Worm (Caenorhabditis elegans): ENCODE results near the gene tag-234.

tag-234 gene

DNA sequence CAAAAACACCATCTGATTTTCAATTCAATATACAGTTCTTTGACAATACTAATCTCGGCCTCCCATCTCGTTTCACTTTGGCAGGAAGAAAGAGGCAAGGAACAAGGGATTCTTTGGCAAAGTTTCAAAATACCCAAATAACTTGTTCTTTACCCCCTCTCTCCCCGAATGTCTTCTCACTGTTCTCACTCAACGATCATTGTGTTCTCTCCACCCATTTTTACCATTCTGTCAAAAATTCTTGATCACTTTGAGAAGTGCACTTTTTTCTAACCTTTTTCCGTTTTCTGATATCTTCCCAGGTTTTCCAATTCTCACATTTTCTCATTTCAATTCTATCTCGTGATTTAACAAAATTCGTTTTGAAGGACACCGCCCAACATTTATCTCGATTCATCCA lies 9.9 kb upstream of the tag-234 start, which contains the start of gene H41C03.1:
Gene H41C03.1, plus strand, starts transcription at position 301 of the 400 bp plus-strand sequence.
- TF ChIP-seq F13H6.1 (tag; optimal IDR thresholded peaks at IDR 0.05) (no peak), unc-62 (GFP tag; optimal IDR thresholded peaks at IDR 0.05) (no peak), lin-39 (tag; optimal IDR thresholded peaks at IDR 0.05) (no peak), Y55F3AM.14 (GFP tag; optimal IDR thresholded peaks at IDR 0.05) (no peak), C34F6.9 (tag; optimal IDR thresholded peaks at IDR 0.05) (no peak), nhr-21 (tag; optimal IDR thresholded peaks at IDR 0.05) (no peak), ztf-11 (tag; optimal IDR thresholded peaks at IDR 0.05) (no peak), peb-1 (tag; optimal IDR thresholded peaks at IDR 0.05) (no peak), ztf-1 (GFP tag; conservative IDR thresholded peaks at IDR 0.05) (no peak), unc-39 (tag; optimal IDR thresholded peaks at IDR 0.05) (no peak), lin-11 (tag; optimal IDR thresholded peaks at IDR 0.05) (no peak), mdl-1 (tag; optimal IDR thresholded peaks at IDR 0.05) (no peak), nhr-237 (tag; optimal IDR thresholded peaks at IDR 0.05) (no peak), nhr-11 (tag; optimal IDR thresholded peaks at IDR 0.05) (no peak), nhr-25 (tag; optimal IDR thresholded peaks at IDR 0.05) (no peak), fos-1 (tag; optimal IDR thresholded peaks at IDR 0.05) (no peak)

DNA sequence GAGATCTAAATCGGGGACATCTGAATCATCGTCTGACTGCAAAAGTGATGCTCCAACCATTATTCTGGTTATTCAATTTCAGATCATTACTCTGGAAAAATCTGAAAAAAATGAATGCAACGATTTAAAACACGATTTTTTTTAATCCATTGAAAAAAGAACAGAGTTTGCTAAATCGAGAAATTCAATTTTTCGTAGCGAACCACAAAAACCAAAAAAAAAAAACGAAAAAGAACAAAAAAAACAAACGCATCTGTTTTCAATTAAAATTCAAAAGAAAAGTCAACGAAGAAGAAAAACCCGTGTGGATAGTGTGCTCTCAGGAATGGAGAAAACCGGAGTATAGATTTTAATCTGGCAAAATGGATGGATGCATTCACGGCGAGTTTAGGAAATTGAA lies 5.7 kb upstream of the tag-234 start, which contains the start of gene F55C12.4:
Gene F55C12.4, minus strand, starts transcription at position 101 of the 400 bp plus-strand sequence.
- no peak for TF ChIP-seq nhr-11 (tag; optimal IDR thresholded peaks at IDR 0.05)
- no peak for TF ChIP-seq C34F6.9 (tag; optimal IDR thresholded peaks at IDR 0.05)

DNA sequence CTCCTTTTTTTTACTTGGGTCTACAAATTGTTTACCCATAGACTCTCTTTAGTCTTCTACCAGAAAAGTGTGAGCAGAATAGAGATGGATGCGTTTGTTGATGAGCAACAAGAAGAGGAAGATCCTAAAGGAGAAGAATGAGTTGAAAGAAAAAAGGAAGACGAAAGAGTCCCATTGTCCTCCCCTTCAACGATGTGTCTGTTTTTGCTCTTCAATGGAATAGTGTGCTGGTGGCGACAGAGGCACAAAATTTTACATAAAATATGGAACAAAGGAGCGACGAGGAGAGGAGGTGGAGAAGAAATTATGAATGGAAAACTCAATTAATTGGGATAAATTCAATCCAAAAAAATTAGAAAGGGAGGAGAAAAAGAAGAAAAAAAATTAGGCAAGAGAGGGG lies 3.4 kb upstream of the tag-234 start:
- no peak for TF ChIP-seq F13H6.1 (tag; optimal IDR thresholded peaks at IDR 0.05)
- TF ChIP-seq egl-27 (tag; optimal IDR thresholded peaks at IDR 0.05): no peak
- TF ChIP-seq ztf-4 (tag; optimal IDR thresholded peaks at IDR 0.05): no peak
- TF ChIP-seq lin-11 (tag; optimal IDR thresholded peaks at IDR 0.05): no peak

DNA sequence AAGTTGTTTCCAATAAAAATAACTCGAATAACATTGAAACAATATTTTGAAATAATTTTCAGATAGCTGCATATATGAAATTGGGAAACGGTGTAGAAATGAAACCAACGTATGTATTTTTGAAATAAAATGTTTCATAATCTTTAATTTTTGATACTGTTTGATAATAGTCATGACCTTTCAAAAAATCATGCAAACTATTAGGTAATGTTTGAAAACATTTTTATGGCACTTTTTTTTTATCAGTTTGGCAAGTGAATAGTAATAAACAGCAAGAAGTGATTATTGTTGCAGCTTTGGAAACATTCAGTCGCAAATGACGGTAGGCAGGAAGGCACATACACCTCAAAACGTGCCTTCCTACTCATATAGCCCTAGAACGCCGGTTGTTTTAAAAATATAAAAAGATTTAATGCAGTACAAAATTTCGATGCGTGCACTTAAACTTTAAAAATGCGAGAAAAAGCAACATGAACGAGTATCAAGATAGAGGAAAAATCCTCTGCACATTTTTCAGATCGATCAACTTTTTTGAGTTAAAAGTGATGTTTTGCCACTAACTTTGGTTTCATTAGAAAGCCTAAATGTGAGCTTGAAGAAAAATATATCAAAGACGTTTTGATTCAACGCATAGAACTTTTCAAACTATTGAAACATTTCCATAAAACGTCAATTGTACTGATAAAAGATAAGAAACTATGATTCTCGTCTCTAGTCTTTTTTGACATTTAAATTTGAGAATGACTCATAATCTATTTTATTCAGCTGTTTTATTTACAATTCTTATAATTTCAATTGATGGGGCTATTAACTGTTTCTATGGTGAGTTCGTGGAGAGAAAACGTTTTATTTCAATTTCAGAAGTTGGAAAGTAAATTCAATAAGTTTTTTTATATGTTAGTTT lies 1.7 kb downstream of the tag-234 start, which contains the start of gene F55C12.19:
Gene F55C12.19, plus strand, starts transcription at position 735 of the 904 bp plus-strand sequence.
- TF ChIP-seq fos-1 (tag; optimal IDR thresholded peaks at IDR 0.05): peak; percentile 89
- TF ChIP-seq nhr-129 (tag; optimal IDR thresholded peaks at IDR 0.05): no peak

DNA sequence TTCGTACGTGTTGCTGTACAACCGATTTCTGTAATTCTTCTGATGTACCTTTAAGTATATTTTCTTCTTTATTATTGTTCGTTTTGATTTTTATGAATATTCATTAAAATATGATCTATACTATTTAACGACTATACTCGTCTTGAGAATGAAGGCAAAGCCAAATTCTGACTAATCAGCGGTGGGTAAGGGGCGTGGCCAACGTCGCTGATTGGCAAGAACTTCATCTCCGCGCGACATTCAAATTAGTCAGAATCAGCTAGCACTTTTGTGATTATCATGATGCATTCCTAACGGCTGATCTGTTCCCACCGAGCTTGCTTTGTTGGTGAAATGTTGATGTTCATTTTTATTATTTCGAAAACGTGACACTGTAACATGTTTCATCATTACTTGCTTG lies 2.9 kb downstream of the tag-234 start:
- TF ChIP-seq zag-1 (tag; optimal IDR thresholded peaks at IDR 0.05) (no peak), nhr-129 (tag; optimal IDR thresholded peaks at IDR 0.05) (no peak), R02D3.7 (tag; optimal IDR thresholded peaks at IDR 0.05) (no peak), lin-13 (GFP tag; optimal IDR thresholded peaks at IDR 0.05) (no peak), nhr-237 (tag; optimal IDR thresholded peaks at IDR 0.05) (no peak), mdl-1 (tag; optimal IDR thresholded peaks at IDR 0.05) (no peak)

DNA sequence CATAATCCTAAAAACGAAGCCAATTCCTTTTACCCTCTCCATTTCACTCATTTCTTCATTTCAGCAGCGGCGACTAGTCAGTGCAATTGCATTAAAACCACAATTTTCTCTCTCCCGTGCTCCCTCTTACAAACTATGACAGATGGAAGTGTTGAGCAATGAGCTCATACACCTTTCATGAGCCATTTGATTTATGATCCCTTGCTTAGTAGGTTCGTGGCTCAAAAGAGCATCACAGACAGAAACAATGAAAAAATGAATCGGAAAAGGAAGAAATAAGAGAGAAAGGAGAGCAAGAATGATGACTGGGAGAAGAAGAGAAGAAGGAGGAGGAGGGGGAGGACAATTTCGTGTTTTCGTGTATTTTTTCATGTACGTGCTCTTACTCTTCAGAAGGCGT lies 7.5 kb downstream of the tag-234 start:
- TF ChIP-seq unc-62 (GFP tag; optimal IDR thresholded peaks at IDR 0.05): no peak
- no peak for TF ChIP-seq snpc-4 (tag; optimal IDR thresholded peaks at IDR 0.05)
- no peak for TF ChIP-seq elt-3 (tag; optimal IDR thresholded peaks at IDR 0.05)
- TF ChIP-seq fos-1 (tag; optimal IDR thresholded peaks at IDR 0.05): no peak
- TF ChIP-seq nhr-6 (tag; optimal IDR thresholded peaks at IDR 0.05): no peak
- no peak for TF ChIP-seq elt-1 (tag; optimal IDR thresholded peaks at IDR 0.05)
- TF ChIP-seq mab-5 (tag; optimal IDR thresholded peaks at IDR 0.05): peak; percentile 73
- TF ChIP-seq F13H6.1 (tag; optimal IDR thresholded peaks at IDR 0.05): no peak
- TF ChIP-seq nhr-77 (tag; optimal IDR thresholded peaks at IDR 0.05): no peak
- TF ChIP-seq peb-1 (tag; optimal IDR thresholded peaks at IDR 0.05): no peak
- TF ChIP-seq skn-1 (tag; optimal IDR thresholded peaks at IDR 0.05): no peak
- TF ChIP-seq Y55F3AM.14 (GFP tag; optimal IDR thresholded peaks at IDR 0.05): no peak
- peak; percentile 16 for TF ChIP-seq sma-9 (GFP tag; optimal IDR thresholded peaks at IDR 0.05)
- no peak for TF ChIP-seq sma-9 (tag; optimal IDR thresholded peaks at IDR 0.05)
- TF ChIP-seq gmeb-1 (tag; optimal IDR thresholded peaks at IDR 0.05): no peak
- no peak for TF ChIP-seq ceh-82 (tag; optimal IDR thresholded peaks at IDR 0.05)
- TF ChIP-seq nhr-25 (tag; optimal IDR thresholded peaks at IDR 0.05): no peak
- TF ChIP-seq unc-55 (GFP tag; optimal IDR thresholded peaks at IDR 0.05): peak; percentile 45
- TF ChIP-seq dmd-4 (tag; optimal IDR thresholded peaks at IDR 0.05): no peak
- TF ChIP-seq nhr-129 (tag; optimal IDR thresholded peaks at IDR 0.05): peak; percentile 23
- no peak for TF ChIP-seq nhr-237 (tag; optimal IDR thresholded peaks at IDR 0.05)
- TF ChIP-seq lsy-2 (tag; optimal IDR thresholded peaks at IDR 0.05): no peak
- TF ChIP-seq mdl-1 (tag; optimal IDR thresholded peaks at IDR 0.05): no peak
- no peak for TF ChIP-seq lin-13 (GFP tag; optimal IDR thresholded peaks at IDR 0.05)
- TF ChIP-seq blmp-1 (tag; optimal IDR thresholded peaks at IDR 0.05; ENCODE audit: insufficient read depth): no peak
- TF ChIP-seq nhr-12 (tag; optimal IDR thresholded peaks at IDR 0.05): no peak
- no peak for TF ChIP-seq ZK546.5 (tag; optimal IDR thresholded peaks at IDR 0.05)
- no peak for TF ChIP-seq aly-2 (tag; optimal IDR thresholded peaks at IDR 0.05)
- TF ChIP-seq alr-1 (tag; optimal IDR thresholded peaks at IDR 0.05): no peak

Data from whole organism, L2 larva.